Fruit fly (Drosophila melanogaster) S2 (cell line): Measurements from ENCODE around the gene CG43139.

Experiments
- CG8478 ChIP-seq: fragments of >200 bp; optimal IDR thresholded peaks from 2 replicates; lab custom pipeline; 2018
- CTCF ChIP-seq, 2 experiments: fragments of >200 bp; optimal IDR thresholded peaks; 2 replicates each; lab custom pipeline; 2018

DNA sequence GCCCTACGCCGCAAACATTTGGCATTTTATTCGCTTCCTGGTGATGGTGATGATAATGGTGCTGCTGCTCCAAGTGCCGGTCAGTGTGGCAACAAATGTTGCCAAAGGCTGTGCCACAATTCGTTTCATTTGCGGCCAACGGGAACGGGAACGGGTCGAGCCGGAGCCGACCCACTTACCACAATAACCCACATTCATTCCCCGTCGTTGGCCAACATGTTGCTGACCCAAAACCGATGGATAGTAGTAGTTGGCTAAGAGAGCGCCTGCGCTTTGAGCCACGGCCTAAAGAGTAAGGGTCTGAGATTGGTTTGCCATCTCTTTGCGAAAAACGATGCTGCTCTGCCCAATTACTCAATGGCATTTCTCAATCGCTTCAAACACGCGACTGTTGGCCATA, 38.9 kb downstream of the CG43139 start:
- TF ChIP-seq CTCF (optimal IDR thresholded peaks at IDR 0.05; lab: Kevin White, UChicago) (no peak), CG8478 (no peak)
